Worm (Caenorhabditis elegans) whole organism, L4/young adult: ENCODE data around the gene ubc-20.

ENCODE experiments used
- W03F9.2 ChIP-seq: fragments of 150-350 bp; optimal IDR thresholded peaks from 2 replicates; lab custom pipeline; 2014; ENCODE audit warnings: missing biosample characterization, missing genetic modification characterization
- dao-5 ChIP-seq: sonication (generic microtip); optimal IDR thresholded peaks from 2 replicates; lab custom pipeline; 2016; ENCODE audit warnings: missing genotype, missing genetic modification characterization, moderate library complexity, missing compliant biosample characterization
- him-1 ChIP-seq: sonication (generic microtip); optimal IDR thresholded peaks from 2 replicates; lab custom pipeline; 2016; ENCODE audit warnings: missing genotype, missing genetic modification reagents, missing genetic modification characterization, missing compliant biosample characterization

ce11 chrIII:220368-220767 lies 31.7 kb downstream of the ubc-20 start:
- TF ChIP-seq dao-5 = no peak
- no peak for TF ChIP-seq him-1 (tag; lab: Kevin White, UChicago)
- TF ChIP-seq W03F9.2 = no peak
